Worm (Caenorhabditis elegans) whole organism, midembryonic: ENCODE data around the gene Y69A2AR.19.
A peak's percentile ranks its signal among the peaks of the same experiment; 100 is the strongest.

ENCODE experiments used
- T22C8.4 ChIP-seq: fragments of 200-800 bp; sonication (Bioruptor generic); IDR thresholded peaks from 2 replicates; pipeline ENCODE4 v1.3.6; 2022; ENCODE audit warnings: missing genetic modification characterization, missing compliant biosample characterization
- cog-1 ChIP-seq: sonication (generic microtip); optimal IDR thresholded peaks from 2 replicates; lab custom pipeline; 2016; ENCODE audit warnings: missing genetic modification characterization, missing compliant biosample characterization
- flt-1 ChIP-seq: fragments of 200-800 bp; sonication (Bioruptor generic); IDR thresholded peaks from 2 replicates; pipeline ENCODE4 v1.3.6; 2022; ENCODE audit warnings: missing genetic modification characterization, missing compliant biosample characterization
- klf-2 ChIP-seq: fragments of 200-800 bp; sonication (Bioruptor generic); conservative IDR thresholded peaks from 2 replicates; pipeline ENCODE4 v1.3.6; 2022; ENCODE audit warnings: missing genetic modification reagents, missing genetic modification characterization, missing compliant biosample characterization
- ztf-29 ChIP-seq: fragments of 200-800 bp; sonication (Bioruptor generic); IDR thresholded peaks from 2 replicates; pipeline ENCODE4 v1.3.6; 2022; ENCODE audit warnings: missing genetic modification reagents, missing genetic modification characterization, missing compliant biosample characterization

- TF ChIP-seq ztf-29 (GFP tag; lab: Robert Waterston, UW), result no peak
- TF ChIP-seq T22C8.4 (GFP tag; lab: Robert Waterston, UW), result peak; percentile 77; the same call in 1 of the 2 replicates
- TF ChIP-seq flt-1, result no peak
- TF ChIP-seq cog-1 (tag; lab: Kevin White, UChicago), result no peak
- no peak for TF ChIP-seq klf-2 (GFP tag; lab: Robert Waterston, UW)
Observed at ce11 chrIV:2530285-2530684, 41.7 kb downstream of the Y69A2AR.19 start.
